Fruit fly (Drosophila melanogaster) whole organism, pupa: ENCODE results near the gene Ada1-1.
A peak's percentile ranks its signal among the peaks of the same experiment; 100 is the strongest.

Experiments
- CG10348 ChIP-seq: fragments of 200-800 bp; sonication (Bioruptor generic); IDR thresholded peaks from 2 replicates; pipeline ENCODE4 v1.3.6; 2022; ENCODE audit warnings: missing biosample characterization, missing genetic modification characterization
- CG13204 ChIP-seq: fragments of 200-800 bp; sonication (Bioruptor generic); optimal IDR thresholded peaks from 2 replicates; lab custom pipeline; 2018; ENCODE audit warnings: missing biosample characterization, mild to moderate bottlenecking, missing genetic modification characterization, moderate library complexity
- CG15710 ChIP-seq: fragments of 200-800 bp; sonication (Bioruptor generic); optimal IDR thresholded peaks from 2 replicates; lab custom pipeline; 2018; ENCODE audit warnings: missing biosample characterization, mild to moderate bottlenecking, missing genetic modification characterization, moderate library complexity
- CG17806 ChIP-seq: fragments of 200-800 bp; sonication (Bioruptor generic); optimal IDR thresholded peaks from 2 replicates; lab custom pipeline; 2018; ENCODE audit warnings: missing biosample characterization, mild to moderate bottlenecking, missing genetic modification characterization, moderate library complexity
- CG4496 ChIP-seq: fragments of 200-800 bp; sonication (Bioruptor generic); IDR thresholded peaks from 3 replicates; pipeline ENCODE4 v1.3.6; 2022; ENCODE audit warnings: missing biosample characterization, missing genetic modification characterization
- CG8159 ChIP-seq: fragments of 200-800 bp; sonication (Bioruptor generic); optimal IDR thresholded peaks from 3 replicates; lab custom pipeline; 2018; ENCODE audit warnings: missing biosample characterization, mild to moderate bottlenecking, missing genetic modification characterization, moderate library complexity
- D1 ChIP-seq: fragments of 200-800 bp; sonication (Bioruptor generic); optimal IDR thresholded peaks from 2 replicates; lab custom pipeline; 2018; ENCODE audit warnings: missing biosample characterization, mild to moderate bottlenecking, missing genetic modification characterization, moderate library complexity
- EcR ChIP-seq: fragments of 200-800 bp; sonication (Bioruptor generic); optimal IDR thresholded peaks from 3 replicates; lab custom pipeline; 2019; ENCODE audit warnings: missing biosample characterization, missing genetic modification characterization, mild to moderate bottlenecking, moderate library complexity, missing genetic modification reagents
- Pif1A ChIP-seq: fragments of 200-800 bp; sonication (Bioruptor generic); optimal IDR thresholded peaks from 3 replicates; lab custom pipeline; 2016; ENCODE audit warnings: missing biosample characterization, missing genetic modification characterization
- Pif1B ChIP-seq: fragments of 200-800 bp; sonication (Bioruptor generic); optimal IDR thresholded peaks from 3 replicates; lab custom pipeline; 2016; ENCODE audit warnings: missing biosample characterization, missing genetic modification characterization
- Snoo ChIP-seq: fragments of 200-800 bp; sonication (Bioruptor generic); optimal IDR thresholded peaks from 3 replicates; lab custom pipeline; 2017; ENCODE audit warnings: missing biosample characterization, mild to moderate bottlenecking, missing genetic modification characterization, inconsistent platforms
- fd96Ca ChIP-seq: fragments of 200-800 bp; sonication (Bioruptor generic); IDR thresholded peaks from 3 replicates; pipeline ENCODE4 v1.3.6; 2022; ENCODE audit warnings: missing biosample characterization, missing genetic modification characterization
- gl ChIP-seq: fragments of 200-800 bp; sonication (Bioruptor generic); optimal IDR thresholded peaks from 2 replicates; lab custom pipeline; 2018; ENCODE audit warnings: missing biosample characterization, mild to moderate bottlenecking, missing genetic modification characterization
- rn ChIP-seq: fragments of 200-800 bp; sonication (Bioruptor generic); IDR thresholded peaks from 2 replicates; pipeline ENCODE4 v1.3.6; 2022; ENCODE audit warnings: missing biosample characterization, missing genetic modification characterization

DNA sequence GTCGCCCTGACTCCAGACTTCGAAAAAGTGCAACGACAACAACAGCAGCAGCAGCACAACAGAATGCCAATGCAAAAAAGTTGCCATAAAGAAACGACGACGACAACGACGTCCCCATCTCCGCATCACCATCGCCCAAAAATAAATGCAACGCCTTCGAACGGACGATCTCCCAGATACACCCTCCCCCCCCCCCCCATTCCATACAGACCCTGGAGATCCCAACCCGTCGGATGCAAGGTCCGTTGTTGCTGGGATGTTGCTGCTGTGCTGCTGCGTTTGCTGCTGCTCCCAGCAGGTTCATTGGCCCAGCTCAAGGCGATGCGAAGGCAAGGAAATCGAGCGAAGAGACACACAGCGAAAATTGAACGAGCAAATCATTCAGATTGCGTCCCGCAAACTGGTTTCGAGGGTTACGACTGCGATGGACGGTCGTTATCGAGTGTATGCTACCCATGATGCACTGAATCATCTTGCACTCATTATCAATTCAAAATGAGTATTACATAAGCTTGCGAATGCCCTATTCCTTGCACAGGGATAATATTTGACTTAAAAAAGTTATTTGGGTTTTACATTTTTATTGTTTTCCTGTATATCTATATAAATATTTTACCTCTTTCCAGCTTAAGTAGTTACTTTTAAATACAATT lies 17.3 kb downstream of the Ada1-1 start:
- TF ChIP-seq EcR (GFP tag; lab: Kevin White, UChicago) (peak; percentile 100), CG15710 (tag; lab: Kevin White, UChicago) (peak; percentile 30), Pif1A (GFP tag; lab: Kevin White, UChicago) (peak; percentile 38), CG17806 (peak; percentile 32), gl (tag; lab: Kevin White, UChicago) (peak; percentile 85), Pif1B (peak; percentile 36), D1 (tag; lab: Kevin White, UChicago) (no peak), CG10348 (GFP tag; lab: Robert Waterston, UW) (no peak), rn (no peak), CG8159 (tag; lab: Kevin White, UChicago) (peak; percentile 21), fd96Ca (GFP tag; lab: Robert Waterston, UW) (peak; percentile 67; the same call in 2 of the 3 replicates), CG4496 (GFP tag; lab: Robert Waterston, UW) (peak; percentile 68), Snoo (tag; lab: Kevin White, UChicago) (peak; percentile 62), CG13204 (GFP tag; lab: Kevin White, UChicago) (peak; percentile 98)
